In the genomic region with DNA sequence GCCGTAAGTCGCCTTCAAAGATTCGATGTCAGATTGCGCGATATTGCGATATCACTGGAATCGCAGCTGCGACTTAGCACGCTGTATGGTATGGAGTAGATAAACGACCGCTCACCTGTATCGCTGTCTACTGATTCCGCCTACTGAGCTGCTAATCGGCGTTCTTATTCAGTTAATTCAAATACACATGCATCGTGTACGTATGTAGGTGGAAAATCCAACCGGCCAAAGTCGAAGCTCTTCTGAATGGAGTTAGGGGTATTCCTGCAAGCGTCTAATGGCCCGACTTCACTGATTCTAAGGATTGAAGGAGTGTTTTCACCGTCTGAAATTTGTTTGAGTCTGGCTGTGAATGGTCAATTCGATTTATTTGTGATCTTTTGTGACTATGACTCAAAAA, we compare ENCODE assay signal across 1 fruit fly cellular context.
TF ChIP-seq lines count a peak whose summit lies in the region.

A gene (minus strand): TSS at position 231 of the 400 bp plus-strand sequence.

TF ChIP-seq in whole organism, embryonic, 481 proteins besides CTCF, POLR2A, EP300 and RAD21 (continued from another document):
- TF ChIP-seq Xrp1 (GFP tag; IDR thresholded peaks at IDR 0.05; lab: Robert Waterston, UW) (no peak), nom (GFP tag; optimal IDR thresholded peaks at IDR 0.05; lab: Kevin White, UChicago) (peak; percentile 86), sob (GFP tag; IDR thresholded peaks at IDR 0.05; lab: Robert Waterston, UW) (0 out of 2 replicates have a peak, but pooled peaks have one; percentile 13), YL-1 (GFP tag; optimal IDR thresholded peaks at IDR 0.05; lab: Kevin White, UChicago) (no peak), B-H1 (GFP tag; IDR thresholded peaks at IDR 0.05; lab: Robert Waterston, UW) (no peak), CG1602 (GFP tag; optimal IDR thresholded peaks at IDR 0.05; lab: Kevin White, UChicago) (no peak), jigr1 (GFP tag; IDR thresholded peaks at IDR 0.05; lab: Robert Waterston, UW) (no peak), CG12391 (tag; optimal IDR thresholded peaks at IDR 0.05; lab: Kevin White, UChicago) (no peak), Drgx (GFP tag; IDR thresholded peaks at IDR 0.05; lab: Robert Waterston, UW) (peak; percentile 50), wek (GFP tag; optimal IDR thresholded peaks at IDR 0.05; lab: Kevin White, UChicago) (peak; percentile 87), eyg (GFP tag; optimal IDR thresholded peaks at IDR 0.05; lab: Kevin White, UChicago) (no peak), CG7357 (GFP tag; IDR thresholded peaks at IDR 0.05; lab: Robert Waterston, UW) (peak; percentile 92), crp (GFP tag; optimal IDR thresholded peaks at IDR 0.05; lab: Kevin White, UChicago) (no peak), CG30020 (tag; optimal IDR thresholded peaks at IDR 0.05; lab: Kevin White, UChicago) (peak; percentile 79), CG42726 (GFP tag; IDR thresholded peaks at IDR 0.05; lab: Robert Waterston, UW; ENCODE audit: partially characterized antibody) (no peak), exex (tag; optimal IDR thresholded peaks at IDR 0.05; lab: Kevin White, UChicago) (peak; percentile 49), Elba2 (GFP tag; optimal IDR thresholded peaks at IDR 0.05; lab: Kevin White, UChicago) (peak; percentile 50), CG12071 (GFP tag; optimal IDR thresholded peaks at IDR 0.05; lab: Kevin White, UChicago) (no peak), Eip74EF (GFP tag; optimal IDR thresholded peaks at IDR 0.05; lab: Kevin White, UChicago) (peak in 1 of 2 experiments; percentile 57), CG11085 (GFP tag; IDR thresholded peaks at IDR 0.05; lab: Robert Waterston, UW) (no peak), grn (GFP tag; optimal IDR thresholded peaks at IDR 0.05; lab: Kevin White, UChicago) (peak; percentile 82), CG4730 (GFP tag; IDR thresholded peaks at IDR 0.05; lab: Robert Waterston, UW) (no peak), CG13296 (GFP tag; optimal IDR thresholded peaks at IDR 0.05; lab: Kevin White, UChicago) (no peak), mam (GFP tag; optimal IDR thresholded peaks at IDR 0.05; lab: Kevin White, UChicago) (no peak), H15 (GFP tag; IDR thresholded peaks at IDR 0.05; lab: Robert Waterston, UW) (no peak), CG12155 (GFP tag; optimal IDR thresholded peaks at IDR 0.05; lab: Kevin White, UChicago) (no peak), CG13123 (GFP tag; optimal IDR thresholded peaks at IDR 0.05; lab: Kevin White, UChicago) (no peak), Hmr (GFP tag; optimal IDR thresholded peaks at IDR 0.05; lab: Kevin White, UChicago) (no peak), HLHmδ (GFP tag; optimal IDR thresholded peaks at IDR 0.05; lab: Kevin White, UChicago) (no peak), ap (GFP tag; IDR thresholded peaks at IDR 0.05; lab: Robert Waterston, UW) (no peak), CG11560 (tag; IDR thresholded peaks at IDR 0.05; lab: Robert Waterston, UW) (no peak), CG2199 (GFP tag; IDR thresholded peaks at IDR 0.05; lab: Robert Waterston, UW) (0 out of 3 replicates have a peak, but pooled peaks have one; percentile 28), CG7271 (tag; optimal IDR thresholded peaks at IDR 0.05; lab: Kevin White, UChicago) (no peak), ash1 (GFP tag; optimal IDR thresholded peaks at IDR 0.05; lab: Kevin White, UChicago) (no peak), CG17361 (GFP tag; IDR thresholded peaks at IDR 0.05; lab: Robert Waterston, UW) (no peak), CG15514 (GFP tag; optimal IDR thresholded peaks at IDR 0.05; lab: Kevin White, UChicago) (peak; percentile 61), PHDP (tag; optimal IDR thresholded peaks at IDR 0.05; lab: Kevin White, UChicago) (no peak), CG13424 (tag; optimal IDR thresholded peaks at IDR 0.05; lab: Kevin White, UChicago) (no peak), CG4404 (GFP tag; IDR thresholded peaks at IDR 0.05; lab: Robert Waterston, UW) (no peak), CG5953 (GFP tag; IDR thresholded peaks at IDR 0.05; lab: Robert Waterston, UW) (no peak), HmgZ (tag; optimal IDR thresholded peaks at IDR 0.05; lab: Kevin White, UChicago) (peak; percentile 10), wdn (GFP tag; IDR thresholded peaks at IDR 0.05; lab: Robert Waterston, UW) (no peak), CG2678 (tag; optimal IDR thresholded peaks at IDR 0.05; lab: Kevin White, UChicago) (no peak), Med (GFP tag; lab: Kevin White, UChicago) (peak; percentile 74), CG1024 (GFP tag; IDR thresholded peaks at IDR 0.05; lab: Robert Waterston, UW) (peak; percentile 53), HHEX (GFP tag; optimal IDR thresholded peaks at IDR 0.05; lab: Kevin White, UChicago) (no peak), cg (GFP tag; optimal IDR thresholded peaks at IDR 0.05; lab: Kevin White, UChicago) (peak; percentile 26), CG10209 (GFP tag; optimal IDR thresholded peaks at IDR 0.05; lab: Kevin White, UChicago) (no peak)
TF ChIP-seq in whole organism, embryonic: peak in this region for 31.
